Fruit fly (Drosophila melanogaster) whole organism, embryonic: ENCODE data around the gene niki.

Experiments used
- Adf1 ChIP-seq: fragments of 200-800 bp; sonication (Bioruptor generic); IDR thresholded peaks from 2 replicates; pipeline ENCODE4 v1.3.6; 2022; ENCODE audit warnings: missing biosample characterization, missing genetic modification characterization
- CG10274 ChIP-seq: fragments of 200-800 bp; sonication (Bioruptor generic); optimal IDR thresholded peaks from 3 replicates; lab custom pipeline; 2017; ENCODE audit warnings: missing biosample characterization, mild to moderate bottlenecking, missing genetic modification characterization
- CG10431 ChIP-seq: fragments of 200-800 bp; sonication (Bioruptor generic); optimal IDR thresholded peaks from 3 replicates; lab custom pipeline; 2018; ENCODE audit warnings: missing biosample characterization, mild to moderate bottlenecking, missing genetic modification characterization
- CG11085 ChIP-seq: fragments of 200-800 bp; sonication (Bioruptor generic); IDR thresholded peaks from 2 replicates; pipeline ENCODE4 v1.3.6; 2022; ENCODE audit warnings: missing biosample characterization, missing genetic modification characterization
- CG11560 ChIP-seq: fragments of 200-800 bp; sonication (Bioruptor generic); IDR thresholded peaks from 3 replicates; pipeline ENCODE4 v1.3.6; 2022; ENCODE audit warnings: missing biosample characterization, missing genetic modification characterization
- CG12104 ChIP-seq: fragments of 200-800 bp; sonication (Bioruptor generic); optimal IDR thresholded peaks from 3 replicates; lab custom pipeline; 2016; ENCODE audit warnings: missing biosample characterization, missing genetic modification characterization
- CG12219 ChIP-seq: fragments of 200-800 bp; sonication (Bioruptor generic); optimal IDR thresholded peaks from 3 replicates; lab custom pipeline; 2018; ENCODE audit warnings: missing biosample characterization, mild to moderate bottlenecking, missing genetic modification characterization
- CG12236 ChIP-seq: fragments of 200-800 bp; sonication (Bioruptor generic); optimal IDR thresholded peaks from 2 replicates; lab custom pipeline; 2016; ENCODE audit warnings: missing biosample characterization, missing genetic modification characterization
- CG13424 ChIP-seq: fragments of 200-800 bp; sonication (Bioruptor generic); optimal IDR thresholded peaks from 2 replicates; lab custom pipeline; 2019; ENCODE audit warnings: missing biosample characterization, mild to moderate bottlenecking, missing genetic modification characterization, moderate library complexity
- CG16779 ChIP-seq: fragments of 200-800 bp; sonication (Bioruptor generic); IDR thresholded peaks from 2 replicates; pipeline ENCODE4 v1.3.6; 2022; ENCODE audit warnings: missing biosample characterization, missing genetic modification characterization
- CG16813 ChIP-seq: fragments of 200-800 bp; sonication (Bioruptor generic); IDR thresholded peaks from 3 replicates; pipeline ENCODE4 v1.3.6; 2022; ENCODE audit warnings: missing biosample characterization, missing genetic modification characterization; ENCODE audit not compliant: partially characterized antibody
- CG17361 ChIP-seq: fragments of 200-800 bp; sonication (Bioruptor generic); IDR thresholded peaks from 3 replicates; pipeline ENCODE4 v1.3.6; 2022; ENCODE audit warnings: missing biosample characterization, missing genetic modification characterization
- CG1832 ChIP-seq: fragments of 200-800 bp; sonication (Bioruptor generic); optimal IDR thresholded peaks from 2 replicates; lab custom pipeline; 2017; ENCODE audit warnings: missing biosample characterization, mild to moderate bottlenecking, missing genetic modification characterization, inconsistent platforms
- CG30020 ChIP-seq: fragments of 200-800 bp; optimal IDR thresholded peaks from 2 replicates; lab custom pipeline; 2019; ENCODE audit warnings: missing biosample characterization, mild to moderate bottlenecking, missing genetic modification characterization, moderate library complexity
- CG4328 ChIP-seq: fragments of 200-800 bp; sonication (Bioruptor generic); optimal IDR thresholded peaks from 3 replicates; lab custom pipeline; 2017; ENCODE audit warnings: missing biosample characterization, missing genetic modification reagents, missing genetic modification characterization
- CG6689 ChIP-seq: fragments of 200-800 bp; sonication (Bioruptor generic); IDR thresholded peaks from 2 replicates; pipeline ENCODE4 v1.3.6; 2022; ENCODE audit warnings: missing biosample characterization, missing genetic modification characterization
- CG7556 ChIP-seq: fragments of 200-800 bp; sonication (Bioruptor generic); optimal IDR thresholded peaks from 2 replicates; lab custom pipeline; 2017; ENCODE audit warnings: missing biosample characterization, mild to moderate bottlenecking, missing genetic modification characterization
- CG9609 ChIP-seq: fragments of 200-800 bp; sonication (Bioruptor generic); optimal IDR thresholded peaks from 3 replicates; lab custom pipeline; 2016; ENCODE audit warnings: missing biosample characterization, missing genetic modification characterization
- CTCF ChIP-seq: fragments of 200-800 bp; sonication (Bioruptor generic); optimal IDR thresholded peaks from 2 replicates; lab custom pipeline; 2017; ENCODE audit warnings: missing biosample characterization, mild to moderate bottlenecking, missing genetic modification characterization, moderate library complexity
- D ChIP-seq, 2 experiments: fragments of 200-800 bp in 1 of 2; fragments of >200 bp in 1 of 2; sonication (Bioruptor generic) in 1 of 2; optimal IDR thresholded peaks; 2 replicates in 1 of 2; 3 replicates in 1 of 2; lab custom pipeline; 2017; ENCODE audit warnings: mild to moderate bottlenecking in 1 of 2, missing biosample characterization in 1 of 2, missing genetic modification characterization in 1 of 2, missing genetic modification reagents in 1 of 2
- Dfd ChIP-seq, 2 experiments: fragments of >200 bp; optimal IDR thresholded peaks; 2 replicates each; lab custom pipeline; 2017; ENCODE audit warnings: missing biosample characterization in 2 of 2, missing genetic modification characterization in 2 of 2
- HLHmδ ChIP-seq: fragments of 200-800 bp; sonication (Bioruptor generic); optimal IDR thresholded peaks from 2 replicates; lab custom pipeline; 2018; ENCODE audit warnings: missing biosample characterization, mild to moderate bottlenecking, missing genetic modification characterization, moderate library complexity
- HmgD ChIP-seq: fragments of 200-800 bp; sonication (Bioruptor generic); optimal IDR thresholded peaks from 3 replicates; lab custom pipeline; 2016; ENCODE audit warnings: missing biosample characterization, missing genetic modification characterization
- Hmx ChIP-seq: fragments of 200-800 bp; sonication (Bioruptor generic); optimal IDR thresholded peaks from 2 replicates; lab custom pipeline; 2016; ENCODE audit warnings: missing biosample characterization, missing genetic modification characterization
- Med ChIP-seq: fragments of 200-800 bp; sonication (Bioruptor generic); peaks from one replicate; lab custom pipeline; 2016; ENCODE audit warnings: missing biosample characterization, missing genetic modification characterization, mild to moderate bottlenecking, inconsistent platforms, moderate library complexity
- Oaz ChIP-seq: fragments of 200-800 bp; sonication (Bioruptor generic); IDR thresholded peaks from 2 replicates; pipeline ENCODE4 v1.3.6; 2022; ENCODE audit warnings: missing biosample characterization, missing genetic modification characterization
- Rx ChIP-seq: fragments of 200-800 bp; sonication (Bioruptor generic); IDR thresholded peaks from 2 replicates; pipeline ENCODE4 v1.3.6; 2022; ENCODE audit warnings: missing biosample characterization, missing genetic modification characterization
- ac ChIP-seq: fragments of 200-800 bp; sonication (Bioruptor generic); optimal IDR thresholded peaks from 3 replicates; lab custom pipeline; 2017; ENCODE audit warnings: missing biosample characterization, mild to moderate bottlenecking, missing genetic modification characterization
- ash1 ChIP-seq: fragments of 200-800 bp; sonication (Bioruptor generic); optimal IDR thresholded peaks from 2 replicates; lab custom pipeline; 2018; ENCODE audit warnings: missing biosample characterization, mild to moderate bottlenecking, missing genetic modification characterization
- az2 ChIP-seq: fragments of 200-800 bp; sonication (Bioruptor generic); optimal IDR thresholded peaks from 3 replicates; lab custom pipeline; 2016; ENCODE audit warnings: missing biosample characterization, missing genetic modification characterization
- cad ChIP-seq: fragments of >200 bp; optimal IDR thresholded peaks from 2 replicates; lab custom pipeline; 2017; ENCODE audit warnings: missing biosample characterization, missing genetic modification characterization
- chn ChIP-seq: fragments of 200-800 bp; sonication (Bioruptor generic); optimal IDR thresholded peaks from 2 replicates; lab custom pipeline; 2016; ENCODE audit warnings: missing biosample characterization, missing genetic modification characterization
- dm ChIP-seq: fragments of 200-800 bp; sonication (Bioruptor generic); optimal IDR thresholded peaks from 3 replicates; lab custom pipeline; 2016; ENCODE audit warnings: missing biosample characterization, missing genetic modification characterization
- dysf ChIP-seq: fragments of 200-800 bp; sonication (Bioruptor generic); IDR thresholded peaks from 3 replicates; pipeline ENCODE4 v1.3.6; 2022; ENCODE audit warnings: missing biosample characterization, missing genetic modification characterization
- inv ChIP-seq: fragments of 200-800 bp; sonication (Bioruptor generic); IDR thresholded peaks from 2 replicates; pipeline ENCODE4 v1.3.6; 2022; ENCODE audit warnings: missing biosample characterization, missing genetic modification characterization; ENCODE audit not compliant: partially characterized antibody
- lab ChIP-seq: fragments of 200-800 bp; sonication (Bioruptor generic); optimal IDR thresholded peaks from 3 replicates; lab custom pipeline; 2017; ENCODE audit warnings: missing biosample characterization, missing genetic modification characterization, mild to moderate bottlenecking, moderate library complexity, missing genetic modification reagents
- lilli ChIP-seq: fragments of 200-800 bp; sonication (Bioruptor generic); optimal IDR thresholded peaks from 3 replicates; lab custom pipeline; 2016; ENCODE audit warnings: missing biosample characterization, missing genetic modification characterization
- oc ChIP-seq: fragments of 200-800 bp; sonication (Bioruptor generic); optimal IDR thresholded peaks from 2 replicates; lab custom pipeline; 2018; ENCODE audit warnings: missing biosample characterization, mild to moderate bottlenecking, missing genetic modification characterization, moderate library complexity
- org-1 ChIP-seq: fragments of 200-800 bp; sonication (Bioruptor generic); optimal IDR thresholded peaks from 2 replicates; lab custom pipeline; 2017; ENCODE audit warnings: missing biosample characterization, missing genetic modification characterization
- pb ChIP-seq: fragments of 200-800 bp; sonication (Bioruptor generic); optimal IDR thresholded peaks from 3 replicates; lab custom pipeline; 2016; ENCODE audit warnings: missing biosample characterization, missing genetic modification characterization
- pho ChIP-seq: fragments of 200-800 bp; sonication (Bioruptor generic); optimal IDR thresholded peaks from 2 replicates; lab custom pipeline; 2016; ENCODE audit warnings: missing biosample characterization, missing genetic modification characterization
- ranshi ChIP-seq: fragments of 200-800 bp; sonication (Bioruptor generic); IDR thresholded peaks from 2 replicates; pipeline ENCODE4 v1.3.6; 2022; ENCODE audit warnings: missing biosample characterization, missing genetic modification characterization
- ro ChIP-seq: fragments of 200-800 bp; sonication (Bioruptor generic); IDR thresholded peaks from 2 replicates; pipeline ENCODE4 v1.3.6; 2022; ENCODE audit warnings: missing biosample characterization, missing genetic modification characterization
- run ChIP-seq: fragments of 200-800 bp; sonication (Bioruptor generic); optimal IDR thresholded peaks from 3 replicates; lab custom pipeline; 2018; ENCODE audit warnings: missing biosample characterization, mild to moderate bottlenecking, missing genetic modification characterization
- slp2 ChIP-seq: fragments of 200-800 bp; sonication (Bioruptor generic); optimal IDR thresholded peaks from 2 replicates; lab custom pipeline; 2016; ENCODE audit warnings: missing biosample characterization, missing genetic modification characterization
- sna ChIP-seq: fragments of 200-800 bp; sonication (Bioruptor generic); IDR thresholded peaks from 2 replicates; pipeline ENCODE4 v1.3.6; 2022; ENCODE audit warnings: missing biosample characterization, missing genetic modification characterization; ENCODE audit not compliant: partially characterized antibody
- ssp ChIP-seq: fragments of 200-800 bp; sonication (Bioruptor generic); IDR thresholded peaks from 2 replicates; pipeline ENCODE4 v1.3.6; 2022; ENCODE audit warnings: missing biosample characterization, missing genetic modification characterization
- stwl ChIP-seq: fragments of 200-800 bp; sonication (Bioruptor generic); optimal IDR thresholded peaks from 3 replicates; lab custom pipeline; 2018; ENCODE audit warnings: missing biosample characterization, mild to moderate bottlenecking, missing genetic modification characterization, moderate library complexity
- trem ChIP-seq: fragments of 200-800 bp; optimal IDR thresholded peaks from 3 replicates; lab custom pipeline; 2019; ENCODE audit warnings: missing biosample characterization, mild to moderate bottlenecking, missing genetic modification characterization, moderate library complexity
- zen ChIP-seq: fragments of 200-800 bp; sonication (Bioruptor generic); optimal IDR thresholded peaks from 3 replicates; lab custom pipeline; 2018; ENCODE audit warnings: missing biosample characterization, mild to moderate bottlenecking, missing genetic modification characterization, moderate library complexity
- zfh2 ChIP-seq: fragments of 200-800 bp; sonication (Bioruptor generic); optimal IDR thresholded peaks from 2 replicates; lab custom pipeline; 2016; ENCODE audit warnings: missing biosample characterization, missing genetic modification characterization

niki gene

DNA sequence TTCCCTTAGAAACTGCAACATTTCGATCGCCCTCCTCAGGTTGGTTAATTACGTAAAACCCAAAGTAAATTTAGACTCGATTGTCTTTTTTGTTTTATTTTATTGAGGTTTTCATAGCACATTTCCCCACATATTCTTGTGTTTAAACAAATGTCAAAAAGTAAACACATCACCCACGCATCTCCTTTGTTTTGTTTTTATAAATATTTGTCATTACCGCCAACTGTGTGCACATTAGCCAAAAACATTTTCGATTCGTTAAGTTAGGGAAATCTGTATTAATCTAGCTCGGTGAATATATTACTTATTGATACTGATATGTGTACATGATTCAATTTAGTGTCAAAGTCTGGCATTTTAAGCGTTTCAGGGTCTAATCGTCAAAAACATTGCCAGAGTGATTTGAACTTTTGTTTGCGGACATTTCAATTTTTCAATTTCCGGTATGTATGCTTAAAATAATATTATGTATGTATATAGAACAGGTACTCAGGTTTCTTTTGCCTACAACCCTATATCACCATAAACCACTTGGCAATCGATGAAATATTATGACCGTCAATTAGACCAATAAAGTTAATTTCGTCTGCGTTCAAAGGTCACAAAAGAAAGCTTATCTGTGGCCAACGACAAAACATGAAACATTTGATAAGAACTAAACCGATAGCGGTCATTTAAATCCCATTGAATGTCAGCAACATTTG is 15.7 kb downstream of the niki start (continued):
- no peak for TF ChIP-seq CG30020 (tag; lab: Kevin White, UChicago)
- no peak for TF ChIP-seq stwl
- no peak for TF ChIP-seq pho (GFP tag; lab: Kevin White, UChicago)
- no peak for TF ChIP-seq dm (GFP tag; lab: Kevin White, UChicago)
- TF ChIP-seq zen (tag; lab: Kevin White, UChicago) = no peak
- TF ChIP-seq ranshi (GFP tag; lab: Robert Waterston, UW) = no peak; the same call in 1 of the 2 replicates
- TF ChIP-seq CG13424 = peak; percentile 54
- no peak for TF ChIP-seq inv
- no peak for TF ChIP-seq CG11085 (GFP tag; lab: Robert Waterston, UW)
- TF ChIP-seq lab = no peak
- no peak for TF ChIP-seq ac (GFP tag; lab: Kevin White, UChicago)
- TF ChIP-seq CTCF (GFP tag; lab: Kevin White, UChicago) = no peak
- TF ChIP-seq Hmx (GFP tag; lab: Kevin White, UChicago) = no peak
- TF ChIP-seq oc (tag; lab: Kevin White, UChicago) = no peak
- no peak for TF ChIP-seq slp2
- TF ChIP-seq dysf (GFP tag; lab: Robert Waterston, UW) = no peak
- TF ChIP-seq CG12219 (GFP tag; lab: Kevin White, UChicago) = no peak
- TF ChIP-seq run (tag; lab: Kevin White, UChicago) = peak; percentile 52
- no peak for TF ChIP-seq CG16813
- no peak for TF ChIP-seq CG16779 (GFP tag; lab: Robert Waterston, UW)
- no peak for TF ChIP-seq HLHmδ
- no peak for TF ChIP-seq CG6689 (GFP tag; lab: Robert Waterston, UW)
- no peak for TF ChIP-seq CG9609 (GFP tag; lab: Kevin White, UChicago)
- TF ChIP-seq Rx = no peak
- peak; percentile 41 for TF ChIP-seq org-1 (GFP tag; lab: Kevin White, UChicago)
- TF ChIP-seq CG12236 (GFP tag; lab: Kevin White, UChicago) = peak; percentile 41
- no peak for TF ChIP-seq ash1 (GFP tag; lab: Kevin White, UChicago)
- TF ChIP-seq CG17361 = no peak
- TF ChIP-seq Dfd (GFP tag; optimal IDR thresholded peaks at IDR 0.05; lab: Kevin White, UChicago) = no peak
- no peak for TF ChIP-seq az2 (GFP tag; lab: Kevin White, UChicago)
- no peak for TF ChIP-seq HmgD (GFP tag; lab: Kevin White, UChicago)
- no peak for TF ChIP-seq D (optimal IDR thresholded peaks at IDR 0.05; lab: Kevin White, UChicago)
- peak; percentile 39 for TF ChIP-seq D (GFP tag; optimal IDR thresholded peaks at IDR 0.05; lab: Kevin White, UChicago)
- TF ChIP-seq CG10431 = peak; percentile 44
- peak; percentile 84 for TF ChIP-seq Med
- no peak for TF ChIP-seq Oaz
- TF ChIP-seq CG7556 (GFP tag; lab: Kevin White, UChicago) = no peak
- TF ChIP-seq ssp (GFP tag; lab: Robert Waterston, UW) = no peak
- no peak for TF ChIP-seq Adf1 (GFP tag; lab: Robert Waterston, UW)
- TF ChIP-seq trem (tag; lab: Kevin White, UChicago) = peak; percentile 30
- TF ChIP-seq cad (GFP tag; lab: Kevin White, UChicago) = no peak
- no peak for TF ChIP-seq CG11560 (tag; lab: Robert Waterston, UW)
- no peak for TF ChIP-seq CG1832 (GFP tag; lab: Kevin White, UChicago)
- no peak for TF ChIP-seq pb (GFP tag; lab: Kevin White, UChicago)
- no peak for TF ChIP-seq sna (GFP tag; lab: Robert Waterston, UW)
- no peak for TF ChIP-seq ro (GFP tag; lab: Robert Waterston, UW)
- TF ChIP-seq CG10274 = peak; percentile 25
- no peak for TF ChIP-seq lilli
- TF ChIP-seq zfh2 = no peak
- peak; percentile 61 for TF ChIP-seq CG4328 (GFP tag; lab: Kevin White, UChicago)
- peak; percentile 24 for TF ChIP-seq CG12104 (GFP tag; lab: Kevin White, UChicago)
- no peak for TF ChIP-seq chn (GFP tag; lab: Kevin White, UChicago)
